Worm (Caenorhabditis elegans) whole organism, L1 larva: ENCODE data around the gene F32D8.3.
A peak's percentile ranks its signal among the peaks of the same experiment; 100 is the strongest.

Source experiments
- C04F5.9 ChIP-seq: sonication (generic microtip); optimal IDR thresholded peaks from 2 replicates; lab custom pipeline; 2016; ENCODE audit warnings: missing genetic modification characterization, missing compliant biosample characterization
- C34B4.2 ChIP-seq: sonication (generic microtip); optimal IDR thresholded peaks from 2 replicates; lab custom pipeline; 2017; ENCODE audit warnings: mild to moderate bottlenecking, missing genetic modification characterization, missing compliant biosample characterization
- aha-1 ChIP-seq: fragments of 150-350 bp; optimal IDR thresholded peaks from 2 replicates; lab custom pipeline; 2014; ENCODE audit warnings: missing biosample characterization, missing genetic modification characterization
- aly-2 ChIP-seq: fragments of 150-350 bp; optimal IDR thresholded peaks from 2 replicates; lab custom pipeline; 2014; ENCODE audit warnings: missing biosample characterization, missing genetic modification characterization
- ama-1 ChIP-seq: fragments of 150-350 bp; optimal IDR thresholded peaks from 2 replicates; lab custom pipeline; 2014
- blmp-1 ChIP-seq: fragments of 150-350 bp; optimal IDR thresholded peaks from 2 replicates; lab custom pipeline; 2014; ENCODE audit warnings: missing biosample characterization, missing genetic modification characterization
- ceh-63 ChIP-seq: fragments of 200-800 bp; sonication (Bioruptor generic); optimal IDR thresholded peaks from 2 replicates; lab custom pipeline; 2018; ENCODE audit warnings: mild to moderate bottlenecking, missing genetic modification characterization, missing compliant biosample characterization
- ceh-90 ChIP-seq: sonication (generic microtip); optimal IDR thresholded peaks from 2 replicates; lab custom pipeline; 2016; ENCODE audit warnings: missing genetic modification characterization, missing compliant biosample characterization
- ces-1 ChIP-seq: fragments of 150-350 bp; optimal IDR thresholded peaks from 2 replicates; lab custom pipeline; 2014; ENCODE audit warnings: missing biosample characterization, missing genetic modification reagents, missing genetic modification characterization
- dpl-1 ChIP-seq, 3 experiments: fragments of 150-350 bp in 2 of 3; sonication (generic microtip) in 1 of 3; optimal IDR thresholded peaks; 2 replicates each; lab custom pipeline; 2014 to 2017; ENCODE audit warnings: missing biosample characterization in 3 of 3, missing genetic modification characterization in 3 of 3, missing genetic modification reagents in 3 of 3
- dsc-1 ChIP-seq: sonication (generic microtip); optimal IDR thresholded peaks from 2 replicates; lab custom pipeline; 2016; ENCODE audit warnings: mild to moderate bottlenecking, missing genetic modification characterization, missing compliant biosample characterization
- efl-1 ChIP-seq, 4 experiments: fragments of 150-350 bp; optimal IDR thresholded peaks in 3 of 4; peaks in 1 of 4; 1 replicate in 1 of 4; 2 replicates in 3 of 4; lab custom pipeline; 2014; ENCODE audit warnings: missing biosample characterization in 2 of 4, missing genetic modification characterization in 2 of 4, missing genetic modification reagents in 2 of 4
- egl-27 ChIP-seq, 2 experiments: fragments of 150-350 bp in 1 of 2; sonication (generic microtip); optimal IDR thresholded peaks; 3 replicates each; lab custom pipeline; 2017 to 2018; ENCODE audit warnings: missing biosample characterization in 2 of 2, missing genetic modification characterization in 2 of 2, missing genetic modification reagents in 2 of 2
- elt-2 ChIP-seq: sonication (generic microtip); optimal IDR thresholded peaks from 2 replicates; lab custom pipeline; 2016; ENCODE audit warnings: missing genetic modification characterization, mild to moderate bottlenecking, inconsistent platforms, missing compliant biosample characterization, missing genetic modification reagents
- fkh-4 ChIP-seq: sonication (generic microtip); optimal IDR thresholded peaks from 2 replicates; lab custom pipeline; 2016; ENCODE audit warnings: missing compliant biosample characterization, missing genetic modification characterization, borderline replicate concordance
- grh-1 ChIP-seq: fragments of 200-800 bp; sonication (Bioruptor generic); IDR thresholded peaks from 2 replicates; pipeline ENCODE4 v1.3.6; 2022; ENCODE audit warnings: missing genetic modification reagents, missing genetic modification characterization, missing compliant biosample characterization
- hlh-17 ChIP-seq: fragments of 200-800 bp; sonication (Bioruptor generic); optimal IDR thresholded peaks from 2 replicates; lab custom pipeline; 2018; ENCODE audit warnings: missing genetic modification characterization, mild to moderate bottlenecking, missing compliant biosample characterization, moderate library complexity, borderline replicate concordance
- hpl-2 ChIP-seq: fragments of 150-350 bp; optimal IDR thresholded peaks from 2 replicates; lab custom pipeline; 2014; ENCODE audit warnings: missing biosample characterization, missing genetic modification reagents, missing genetic modification characterization
- irx-1 ChIP-seq: sonication (generic microtip); optimal IDR thresholded peaks from 2 replicates; lab custom pipeline; 2016; ENCODE audit warnings: missing genetic modification characterization, missing compliant biosample characterization
- lin-13 ChIP-seq: fragments of 150-350 bp; optimal IDR thresholded peaks from 2 replicates; lab custom pipeline; 2014; ENCODE audit warnings: missing biosample characterization, missing genetic modification reagents, missing genetic modification characterization
- lin-15B ChIP-seq: fragments of 150-350 bp; sonication (generic microtip); optimal IDR thresholded peaks from 3 replicates; lab custom pipeline; 2014; ENCODE audit warnings: missing biosample characterization, missing genetic modification characterization
- lin-35 ChIP-seq, 2 experiments: fragments of 150-350 bp; optimal IDR thresholded peaks; 2 replicates each; lab custom pipeline; 2014; ENCODE audit warnings: missing biosample characterization in 2 of 2, missing genetic modification characterization in 2 of 2, missing genetic modification reagents in 2 of 2
- lir-3 ChIP-seq: sonication (generic microtip); optimal IDR thresholded peaks from 2 replicates; lab custom pipeline; 2016; ENCODE audit warnings: mild to moderate bottlenecking, missing genetic modification characterization, moderate library complexity, missing compliant biosample characterization; ENCODE audit not compliant: poor library complexity
- lsy-2 ChIP-seq, 2 experiments: fragments of 150-350 bp; optimal IDR thresholded peaks; 2 replicates each; lab custom pipeline; 2014; ENCODE audit warnings: missing biosample characterization in 2 of 2, missing genetic modification characterization in 2 of 2
- mab-9 ChIP-seq: fragments of 200-800 bp; sonication (Bioruptor generic); IDR thresholded peaks from 2 replicates; pipeline ENCODE4 v1.3.6; 2022; ENCODE audit warnings: missing genetic modification reagents, missing genetic modification characterization, missing compliant biosample characterization
- nhr-11 ChIP-seq: fragments of 150-350 bp; optimal IDR thresholded peaks from 2 replicates; lab custom pipeline; 2014; ENCODE audit warnings: missing biosample characterization, missing genetic modification characterization
- nhr-19 ChIP-seq: fragments of 200-800 bp; sonication (Bioruptor generic); conservative IDR thresholded peaks from 2 replicates; pipeline ENCODE4 v1.3.6; 2022; ENCODE audit warnings: missing genetic modification characterization, missing compliant biosample characterization
- nhr-20 ChIP-seq: sonication (generic microtip); optimal IDR thresholded peaks from 2 replicates; lab custom pipeline; 2016; ENCODE audit warnings: mild to moderate bottlenecking, missing genetic modification characterization, missing compliant biosample characterization
- nhr-237 ChIP-seq: fragments of 150-350 bp; optimal IDR thresholded peaks from 2 replicates; lab custom pipeline; 2014; ENCODE audit warnings: missing biosample characterization, missing genetic modification characterization
- nhr-28 ChIP-seq: fragments of 150-350 bp; optimal IDR thresholded peaks from 2 replicates; lab custom pipeline; 2014; ENCODE audit warnings: missing biosample characterization, missing genetic modification characterization
- nhr-47 ChIP-seq: sonication (generic microtip); optimal IDR thresholded peaks from 2 replicates; lab custom pipeline; 2016; ENCODE audit warnings: mild to moderate bottlenecking, missing genetic modification characterization, moderate library complexity, missing compliant biosample characterization
- nhr-76 ChIP-seq: sonication (generic microtip); optimal IDR thresholded peaks from 2 replicates; lab custom pipeline; 2017; ENCODE audit warnings: missing biosample characterization, missing genetic modification characterization
- nhr-77 ChIP-seq: fragments of 150-350 bp; optimal IDR thresholded peaks from 2 replicates; lab custom pipeline; 2014; ENCODE audit warnings: missing biosample characterization, missing genetic modification characterization
- nhr-85 ChIP-seq: sonication (generic microtip); peaks from one replicate; lab custom pipeline; 2016; ENCODE audit warnings: missing genetic modification characterization, inconsistent platforms, missing compliant biosample characterization
- nhr-90 ChIP-seq: sonication (generic microtip); optimal IDR thresholded peaks from 2 replicates; lab custom pipeline; 2016; ENCODE audit warnings: mild to moderate bottlenecking, missing genetic modification characterization, missing compliant biosample characterization; ENCODE audit not compliant: poor library complexity
- pax-3 ChIP-seq: fragments of 200-800 bp; sonication (Bioruptor generic); optimal IDR thresholded peaks from 2 replicates; lab custom pipeline; 2018; ENCODE audit warnings: mild to moderate bottlenecking, missing genetic modification characterization, moderate library complexity, missing compliant biosample characterization
- skn-1 ChIP-seq: fragments of 150-350 bp; optimal IDR thresholded peaks from 2 replicates; lab custom pipeline; 2014; ENCODE audit warnings: missing biosample characterization, missing genetic modification characterization
- snu-23 ChIP-seq: sonication (generic microtip); optimal IDR thresholded peaks from 2 replicates; lab custom pipeline; 2016; ENCODE audit warnings: missing genetic modification characterization, missing compliant biosample characterization
- sox-4 ChIP-seq: sonication (generic microtip); optimal IDR thresholded peaks from 2 replicates; lab custom pipeline; 2016; ENCODE audit warnings: missing genetic modification characterization, missing compliant biosample characterization
- sptf-1 ChIP-seq: fragments of 150-350 bp; optimal IDR thresholded peaks from 2 replicates; lab custom pipeline; 2014; ENCODE audit warnings: missing biosample characterization, missing genetic modification characterization
- swsn-7 ChIP-seq: sonication (generic microtip); optimal IDR thresholded peaks from 2 replicates; lab custom pipeline; 2016; ENCODE audit warnings: missing genetic modification characterization, missing compliant biosample characterization
- unc-86 ChIP-seq: sonication (generic microtip); optimal IDR thresholded peaks from 2 replicates; lab custom pipeline; 2016; ENCODE audit warnings: missing genetic modification characterization, missing compliant biosample characterization
- xbp-1 ChIP-seq: sonication (generic microtip); optimal IDR thresholded peaks from 2 replicates; lab custom pipeline; 2016; ENCODE audit warnings: missing genetic modification characterization, missing compliant biosample characterization
- zag-1 ChIP-seq: fragments of 150-350 bp; optimal IDR thresholded peaks from 2 replicates; lab custom pipeline; 2014; ENCODE audit warnings: missing biosample characterization, missing genetic modification characterization
- ztf-11 ChIP-seq, 2 experiments: sonication (generic microtip); optimal IDR thresholded peaks; 2 replicates each; lab custom pipeline; 2016 to 2017; ENCODE audit warnings: missing genetic modification characterization in 2 of 2, missing biosample characterization in 1 of 2, missing compliant biosample characterization in 1 of 2

Gene F32D8.3

ce11 chrV:10888153-10888552 is 1.5 kb downstream of the F32D8.3 start:
- TF ChIP-seq aly-2 (tag; lab: Kevin White, UChicago) = peak; percentile 48
- TF ChIP-seq dsc-1 (tag; lab: Kevin White, UChicago) = peak; percentile 56
- TF ChIP-seq ceh-90 (tag; lab: Kevin White, UChicago) = no peak

ce11 chrV:10889036-10889435 is 2.4 kb downstream of the F32D8.3 start, which contains the start of gene F32D8.11:
F32D8.11 (minus strand) TSS chrV:10889136.
- TF ChIP-seq efl-1 (optimal IDR thresholded peaks at IDR 0.05; lab: Kevin White, UChicago) (no peak), efl-1 (GFP tag; optimal IDR thresholded peaks at IDR 0.05 in 1 of 2; lab: Kevin White, UChicago) (peak in 1 of 2 experiments; percentile 83), grh-1 (GFP tag; lab: Robert Waterston, UW) (no peak)

ce11 chrV:10889774-10890173 is 3.1 kb downstream of the F32D8.3 start:
- TF ChIP-seq nhr-19 (GFP tag; lab: Robert Waterston, UW) (peak; percentile 9; the same call in 1 of the 2 replicates), unc-86 (tag; lab: Kevin White, UChicago) (no peak)

- TF ChIP-seq snu-23 (GFP tag; lab: Kevin White, UChicago) (peak; percentile 84), ztf-11 (tag; optimal IDR thresholded peaks at IDR 0.05; lab: Kevin White, UChicago) (no peak), nhr-47 (peak; percentile 36), lin-35 (GFP tag; optimal IDR thresholded peaks at IDR 0.05; lab: Kevin White, UChicago) (peak; percentile 23 to 59), nhr-77 (tag; lab: Kevin White, UChicago) (no peak), nhr-237 (tag; lab: Kevin White, UChicago) (no peak), lin-15B (tag; lab: Kevin White, UChicago) (no peak), C04F5.9 (tag; lab: Kevin White, UChicago) (no peak), swsn-7 (tag; lab: Kevin White, UChicago) (peak; percentile 44), hpl-2 (GFP tag; lab: Kevin White, UChicago) (no peak), efl-1 (optimal IDR thresholded peaks at IDR 0.05; lab: Kevin White, UChicago) (peak; percentile 68 to 81), efl-1 (GFP tag; optimal IDR thresholded peaks at IDR 0.05 in 1 of 2; lab: Kevin White, UChicago) (peak; percentile 18 to 95), dpl-1 (GFP tag; optimal IDR thresholded peaks at IDR 0.05; lab: Kevin White, UChicago) (peak in 2 of 3 experiments; percentile 11 to 17), sox-4 (no peak), lir-3 (peak; percentile 18), nhr-85 (peak; percentile 65), ceh-90 (tag; lab: Kevin White, UChicago) (no peak), lsy-2 (tag; optimal IDR thresholded peaks at IDR 0.05; lab: Kevin White, UChicago) (peak; percentile 33 to 45), unc-86 (tag; lab: Kevin White, UChicago) (no peak), grh-1 (GFP tag; lab: Robert Waterston, UW) (no peak), irx-1 (tag; lab: Kevin White, UChicago) (no peak), mab-9 (no peak), pax-3 (no peak), blmp-1 (tag; lab: Kevin White, UChicago) (peak; percentile 55), nhr-90 (tag; lab: Kevin White, UChicago) (peak; percentile 41), skn-1 (tag; lab: Kevin White, UChicago) (no peak), nhr-19 (GFP tag; lab: Robert Waterston, UW) (peak; percentile 74), egl-27 (tag; optimal IDR thresholded peaks at IDR 0.05; lab: Kevin White, UChicago) (no peak), aha-1 (tag; lab: Kevin White, UChicago) (no peak), ama-1 (lab: Kevin White, UChicago) (peak; percentile 44), nhr-11 (tag; lab: Kevin White, UChicago) (no peak), xbp-1 (tag; lab: Kevin White, UChicago) (no peak), sptf-1 (tag; lab: Kevin White, UChicago) (no peak), C34B4.2 (tag; lab: Kevin White, UChicago) (no peak), zag-1 (tag; lab: Kevin White, UChicago) (no peak), hlh-17 (GFP tag; lab: Kevin White, UChicago) (no peak), lin-13 (peak; percentile 9), nhr-28 (no peak), fkh-4 (tag; lab: Kevin White, UChicago) (no peak), ceh-63 (no peak), nhr-76 (tag; lab: Kevin White, UChicago) (no peak), nhr-20 (tag; lab: Kevin White, UChicago) (peak; percentile 82), elt-2 (tag; lab: Kevin White, UChicago) (peak; percentile 42), ces-1 (GFP tag; lab: Kevin White, UChicago) (no peak)
Measured at ce11 chrV:10890980-10891379, 4.3 kb downstream of the F32D8.3 start, which contains the start of gene F32D8.12. F32D8.12 (minus strand) TSS chrV:10891027.
